Worm (Caenorhabditis elegans) whole organism, early embryonic: ENCODE measurements around the gene thn-6.
"Not testable (repeated sequence)": the region's sequence is repeated elsewhere in the genome, so short reads cannot be mapped to it uniquely, and the experiment has no call there.

Experiments used
- B0310.2 ChIP-seq: sonication (generic microtip); optimal IDR thresholded peaks from 2 replicates; lab custom pipeline; 2016; ENCODE audit warnings: mild to moderate bottlenecking, missing genetic modification characterization, missing compliant biosample characterization
- F13C5.2 ChIP-seq: sonication (generic microtip); optimal IDR thresholded peaks from 2 replicates; lab custom pipeline; 2017; ENCODE audit warnings: mild to moderate bottlenecking, missing genetic modification characterization, inconsistent platforms, missing compliant biosample characterization
- aly-1 ChIP-seq: sonication (generic microtip); optimal IDR thresholded peaks from 2 replicates; lab custom pipeline; 2016; ENCODE audit warnings: missing genetic modification characterization, missing compliant biosample characterization
- ama-1 ChIP-seq: fragments of 150-350 bp; optimal IDR thresholded peaks from 2 replicates; lab custom pipeline; 2014
- ceh-13 ChIP-seq: fragments of 200-800 bp; sonication (Bioruptor generic); optimal IDR thresholded peaks from 2 replicates; lab custom pipeline; 2018; ENCODE audit warnings: mild to moderate bottlenecking, missing genetic modification characterization, missing compliant biosample characterization
- ceh-36 ChIP-seq: sonication (generic microtip); optimal IDR thresholded peaks from 2 replicates; lab custom pipeline; 2016; ENCODE audit warnings: missing genetic modification characterization, inconsistent platforms, missing compliant biosample characterization
- ets-7 ChIP-seq: sonication (generic microtip); optimal IDR thresholded peaks from 2 replicates; lab custom pipeline; 2016; ENCODE audit warnings: missing genotype, missing genetic modification characterization, missing compliant biosample characterization
- flt-1 ChIP-seq: fragments of 200-800 bp; sonication (Bioruptor generic); IDR thresholded peaks from 2 replicates; pipeline ENCODE4 v1.3.6; 2022; ENCODE audit warnings: missing genetic modification characterization, missing compliant biosample characterization
- hmbx-1 ChIP-seq: sonication (generic microtip); optimal IDR thresholded peaks from 2 replicates; lab custom pipeline; 2016; ENCODE audit warnings: mild to moderate bottlenecking, missing genetic modification characterization, missing compliant biosample characterization
- hmg-4 ChIP-seq: fragments of 200-800 bp; sonication (Bioruptor generic); optimal IDR thresholded peaks from 2 replicates; lab custom pipeline; 2018; ENCODE audit warnings: mild to moderate bottlenecking, missing genetic modification characterization, missing compliant biosample characterization
- hnd-1 ChIP-seq: sonication (generic microtip); optimal IDR thresholded peaks from 2 replicates; lab custom pipeline; 2016; ENCODE audit warnings: missing genetic modification characterization, missing compliant biosample characterization
- pes-1 ChIP-seq: fragments of 200-800 bp; sonication (Bioruptor generic); IDR thresholded peaks from 2 replicates; pipeline ENCODE4 v1.3.6; 2022; ENCODE audit warnings: missing genetic modification reagents, missing genetic modification characterization, missing compliant biosample characterization
- scrt-1 ChIP-seq: fragments of 200-800 bp; sonication (Bioruptor generic); IDR thresholded peaks from 2 replicates; pipeline ENCODE4 v1.3.6; 2022; ENCODE audit warnings: missing genetic modification characterization, missing compliant biosample characterization
- sea-1 ChIP-seq: fragments of 200-800 bp; sonication (Bioruptor generic); conservative IDR thresholded peaks from 2 replicates; pipeline ENCODE4 v1.3.6; 2022; ENCODE audit warnings: missing genetic modification characterization, missing compliant biosample characterization
- tbx-11 ChIP-seq: fragments of 200-800 bp; sonication (Bioruptor generic); IDR thresholded peaks from 2 replicates; pipeline ENCODE4 v1.3.6; 2022; ENCODE audit warnings: missing genetic modification characterization, missing compliant biosample characterization
- tbx-37 ChIP-seq: fragments of 200-800 bp; sonication (Bioruptor generic); conservative IDR thresholded peaks from 2 replicates; pipeline ENCODE4 v1.3.6; 2022; ENCODE audit warnings: missing genetic modification reagents, missing genetic modification characterization, missing compliant biosample characterization
- tra-4 ChIP-seq: sonication (generic microtip); optimal IDR thresholded peaks from 2 replicates; lab custom pipeline; 2017; ENCODE audit warnings: missing genetic modification characterization, missing compliant biosample characterization

Gene thn-6

ce11 chrIV:5206716-5207115, 22.0 kb upstream of the thn-6 start:
- TF ChIP-seq hmbx-1 (tag; lab: Kevin White, UChicago) (no peak), scrt-1 (GFP tag; lab: Robert Waterston, UW) (no peak), flt-1 (GFP tag; lab: Robert Waterston, UW) (no peak), ceh-13 (GFP tag; lab: Kevin White, UChicago) (no peak), aly-1 (tag; lab: Kevin White, UChicago) (no peak), hmg-4 (GFP tag; lab: Kevin White, UChicago) (no peak), sea-1 (no peak), F13C5.2 (tag; lab: Kevin White, UChicago) (no peak), tbx-11 (no peak), pes-1 (GFP tag; lab: Robert Waterston, UW) (no peak), tra-4 (tag; lab: Kevin White, UChicago) (no peak), ets-7 (tag; lab: Kevin White, UChicago) (no peak), ceh-36 (no peak), ama-1 (lab: Kevin White, UChicago) (no peak), B0310.2 (tag; lab: Kevin White, UChicago) (no peak), hnd-1 (tag; lab: Kevin White, UChicago) (no peak), tbx-37 (GFP tag; lab: Robert Waterston, UW) (no peak)

- TF ChIP-seq aly-1 (tag; lab: Kevin White, UChicago) (no peak), tra-4 (tag; lab: Kevin White, UChicago) (no peak), F13C5.2 (tag; lab: Kevin White, UChicago) (peak; percentile 59), hmbx-1 (tag; lab: Kevin White, UChicago) (no peak), ama-1 (lab: Kevin White, UChicago) (no peak), pes-1 (GFP tag; lab: Robert Waterston, UW) (0 out of 2 replicates have a peak, but pooled peaks have one; percentile 12)
These were observed 19.3 kb upstream of the thn-6 start, which contains the start of the genes Y59E9AL.36 and nbet-1 for ce11 chrIV:5209390-5209789. Gene Y59E9AL.36, minus strand, starts transcription at chrIV:5209481. Gene nbet-1, plus strand, starts transcription at chrIV:5209501.

ce11 chrIV:5210606-5211005, 18.1 kb upstream of the thn-6 start:
- TF ChIP-seq tbx-37 (GFP tag; lab: Robert Waterston, UW) (no peak), flt-1 (GFP tag; lab: Robert Waterston, UW) (no peak), scrt-1 (GFP tag; lab: Robert Waterston, UW) (no peak), ceh-13 (GFP tag; lab: Kevin White, UChicago) (no peak), F13C5.2 (tag; lab: Kevin White, UChicago) (no peak), sea-1 (no peak), hnd-1 (tag; lab: Kevin White, UChicago) (no peak), tbx-11 (no peak), hmg-4 (GFP tag; lab: Kevin White, UChicago) (no peak), ceh-36 (no peak), aly-1 (tag; lab: Kevin White, UChicago) (no peak), ama-1 (lab: Kevin White, UChicago) (no peak), B0310.2 (tag; lab: Kevin White, UChicago) (no peak), ets-7 (tag; lab: Kevin White, UChicago) (no peak), tra-4 (tag; lab: Kevin White, UChicago) (no peak), hmbx-1 (tag; lab: Kevin White, UChicago) (no peak), pes-1 (GFP tag; lab: Robert Waterston, UW) (no peak)

ce11 chrIV:5215092-5215491, 13.6 kb upstream of the thn-6 start, which contains the start of gene Y59E9AL.4:
Gene Y59E9AL.4, minus strand, starts transcription at chrIV:5215192.
- TF ChIP-seq pes-1 (GFP tag; lab: Robert Waterston, UW) (no peak), ets-7 (tag; lab: Kevin White, UChicago) (no peak), tra-4 (tag; lab: Kevin White, UChicago) (no peak), flt-1 (GFP tag; lab: Robert Waterston, UW) (no peak), hmbx-1 (tag; lab: Kevin White, UChicago) (no peak), ceh-36 (no peak), sea-1 (no peak), ceh-13 (GFP tag; lab: Kevin White, UChicago) (no peak), ama-1 (lab: Kevin White, UChicago) (no peak), hnd-1 (tag; lab: Kevin White, UChicago) (no peak), aly-1 (tag; lab: Kevin White, UChicago) (no peak), tbx-37 (GFP tag; lab: Robert Waterston, UW) (no peak), F13C5.2 (tag; lab: Kevin White, UChicago) (no peak), B0310.2 (tag; lab: Kevin White, UChicago) (no peak), hmg-4 (GFP tag; lab: Kevin White, UChicago) (no peak), scrt-1 (GFP tag; lab: Robert Waterston, UW) (no peak), tbx-11 (no peak)

ce11 chrIV:5216349-5216748, 12.4 kb upstream of the thn-6 start:
- TF ChIP-seq scrt-1 (GFP tag; lab: Robert Waterston, UW) = no peak

- TF ChIP-seq tra-4 (tag; lab: Kevin White, UChicago); ceh-13 (GFP tag; lab: Kevin White, UChicago); hnd-1 (tag; lab: Kevin White, UChicago): not testable (repeated sequence)
These were observed 10.2 kb upstream of the thn-6 start, which contains the start of gene nsph-4.2 for ce11 chrIV:5218496-5218895. Gene nsph-4.2, plus strand, starts transcription at chrIV:5218796.

- TF ChIP-seq ets-7 (tag; lab: Kevin White, UChicago) (no peak), tra-4 (tag; lab: Kevin White, UChicago) (no peak), B0310.2 (tag; lab: Kevin White, UChicago) (no peak), tbx-37 (GFP tag; lab: Robert Waterston, UW) (no peak), hmg-4 (GFP tag; lab: Kevin White, UChicago) (no peak), F13C5.2 (tag; lab: Kevin White, UChicago) (no peak), scrt-1 (GFP tag; lab: Robert Waterston, UW) (no peak), pes-1 (GFP tag; lab: Robert Waterston, UW) (no peak), sea-1 (no peak), ceh-36 (no peak), ama-1 (lab: Kevin White, UChicago) (no peak), tbx-11 (no peak), ceh-13 (GFP tag; lab: Kevin White, UChicago) (no peak), hmbx-1 (tag; lab: Kevin White, UChicago) (no peak), aly-1 (tag; lab: Kevin White, UChicago) (no peak), hnd-1 (tag; lab: Kevin White, UChicago) (no peak), flt-1 (GFP tag; lab: Robert Waterston, UW) (no peak)
These were observed 7.0 kb upstream of the thn-6 start for ce11 chrIV:5221721-5222120.
